Fruit fly (Drosophila melanogaster) S2 (cell line): ENCODE measurements around the gene tnc.

ENCODE experiments used
- CG8478 ChIP-seq: fragments of >200 bp; optimal IDR thresholded peaks from 2 replicates; lab custom pipeline; 2018
- CTCF ChIP-seq, 2 experiments: fragments of >200 bp; optimal IDR thresholded peaks; 2 replicates each; lab custom pipeline; 2018

DNA sequence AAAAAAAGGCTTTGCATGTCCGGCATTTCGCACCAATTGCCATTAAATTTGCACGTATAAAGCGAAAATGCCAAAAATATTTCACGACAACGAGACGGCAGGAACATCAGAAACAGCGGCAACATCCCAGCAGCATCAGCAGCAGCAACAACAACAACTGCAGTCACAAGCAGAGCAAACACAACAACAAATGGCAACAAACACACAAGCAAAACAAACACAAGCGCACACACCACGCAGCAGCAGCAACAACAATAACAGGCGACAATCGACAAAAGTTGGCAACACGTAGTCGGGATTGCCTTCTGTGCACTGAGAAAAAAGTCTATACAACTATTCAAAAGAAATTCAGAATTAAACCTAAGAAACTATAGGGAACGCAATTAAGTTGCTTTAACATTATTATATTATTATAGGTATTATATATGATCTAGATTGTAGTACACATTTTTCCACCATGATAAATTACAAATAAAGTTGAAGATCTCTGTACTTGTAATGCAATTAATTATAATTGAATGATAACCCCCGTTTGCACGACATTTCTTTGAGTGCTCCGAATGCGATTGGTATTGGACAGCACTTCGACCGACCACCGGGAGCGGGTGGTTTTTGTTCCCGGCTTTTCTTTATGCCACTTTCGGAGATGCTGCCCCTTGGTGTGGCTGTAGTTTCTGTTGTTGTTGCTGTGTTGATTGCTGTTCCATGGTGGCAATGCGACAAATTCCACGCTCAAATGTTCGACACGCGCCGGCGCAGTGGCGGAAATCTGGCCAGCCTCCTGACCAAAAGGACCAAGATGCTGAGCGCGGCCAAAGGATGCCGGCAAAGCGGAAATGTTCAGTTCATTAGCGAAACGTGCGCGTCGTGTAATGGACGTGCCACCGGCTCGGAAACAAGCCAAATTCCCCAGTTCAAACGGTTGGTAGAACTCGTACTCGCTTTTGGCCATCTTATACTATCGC lies at the start of gene tnc:
- no peak for TF ChIP-seq CG8478 (lab: Kevin White, UChicago)
- no peak for TF ChIP-seq CTCF (optimal IDR thresholded peaks at IDR 0.05; lab: Kevin White, UChicago)
